Fruit fly (Drosophila melanogaster) whole organism, wandering third instar larva: Measurements from ENCODE around the gene CG14839.

Experiments
- Abd-B ChIP-seq: fragments of >200 bp; optimal IDR thresholded peaks from 2 replicates; lab custom pipeline; 2017; ENCODE audit warnings: missing biosample characterization, missing genetic modification characterization
- CG32264 ChIP-seq: fragments of 200-800 bp; sonication (Bioruptor generic); optimal IDR thresholded peaks from 2 replicates; lab custom pipeline; 2016; ENCODE audit warnings: missing biosample characterization, missing genetic modification characterization
- CG9705 ChIP-seq: fragments of 200-800 bp; sonication (Bioruptor generic); optimal IDR thresholded peaks from 2 replicates; lab custom pipeline; 2018; ENCODE audit warnings: missing biosample characterization, mild to moderate bottlenecking, missing genetic modification characterization
- CrebA ChIP-seq: fragments of 200-800 bp; sonication (Bioruptor generic); optimal IDR thresholded peaks from 2 replicates; lab custom pipeline; 2016; ENCODE audit warnings: missing biosample characterization, mild to moderate bottlenecking, missing genetic modification characterization, borderline replicate concordance
- Dfd ChIP-seq: fragments of >200 bp; optimal IDR thresholded peaks from 2 replicates; lab custom pipeline; 2017; ENCODE audit warnings: missing biosample characterization, missing genetic modification characterization
- Dif ChIP-seq: fragments of 200-275, 200-300 bp; sonication (Bioruptor generic); optimal IDR thresholded peaks from 2 replicates; lab custom pipeline; 2018; ENCODE audit warnings: missing biosample characterization, missing genetic modification characterization; ENCODE audit not compliant: partially characterized antibody
- GATAd ChIP-seq: sonication (Bioruptor generic); optimal IDR thresholded peaks from 2 replicates; lab custom pipeline; 2016; ENCODE audit warnings: missing biosample characterization, missing genetic modification characterization
- HLH106 ChIP-seq: fragments of 200-800 bp; optimal IDR thresholded peaks from 3 replicates; lab custom pipeline; 2019; ENCODE audit warnings: missing biosample characterization, mild to moderate bottlenecking, missing genetic modification characterization, moderate library complexity
- Hnf4 ChIP-seq: fragments of 200-800 bp; sonication (Bioruptor generic); optimal IDR thresholded peaks from 2 replicates; lab custom pipeline; 2016; ENCODE audit warnings: missing biosample characterization, mild to moderate bottlenecking, missing genetic modification characterization
- Hr78 ChIP-seq: fragments of >200 bp; optimal IDR thresholded peaks from 2 replicates; lab custom pipeline; 2017; ENCODE audit warnings: missing biosample characterization, missing genetic modification characterization
- Hr83 ChIP-seq: fragments of 200-300 bp; sonication (Bioruptor generic); optimal IDR thresholded peaks from 2 replicates; lab custom pipeline; 2016; ENCODE audit warnings: missing biosample characterization, mild to moderate bottlenecking, missing genetic modification characterization, moderate library complexity; ENCODE audit not compliant: poor library complexity, severe bottlenecking
- Jra ChIP-seq: sonication (Bioruptor generic); optimal IDR thresholded peaks from 2 replicates; lab custom pipeline; 2016; ENCODE audit warnings: missing biosample characterization, missing genetic modification characterization
- Mio ChIP-seq: sonication (Bioruptor generic); optimal IDR thresholded peaks from 2 replicates; lab custom pipeline; 2016; ENCODE audit warnings: missing biosample characterization, missing genetic modification characterization
- Myc ChIP-seq: fragments of >200 bp; optimal IDR thresholded peaks from 2 replicates; lab custom pipeline; 2017
- N ChIP-seq: fragments of >200 bp; optimal IDR thresholded peaks from 2 replicates; lab custom pipeline; 2018; ENCODE audit warnings: missing biosample characterization, missing external identifiers, missing genetic modification characterization
- OdsH ChIP-seq: fragments of 200-800 bp; sonication (Bioruptor generic); optimal IDR thresholded peaks from 2 replicates; lab custom pipeline; 2016; ENCODE audit warnings: missing biosample characterization, mild to moderate bottlenecking, missing genetic modification characterization
- Rel ChIP-seq, 2 experiments: fragments of 200-800 bp; sonication (Bioruptor generic) in 1 of 2; optimal IDR thresholded peaks; 2 replicates in 1 of 2; 3 replicates in 1 of 2; lab custom pipeline; 2016 to 2019; ENCODE audit warnings: mild to moderate bottlenecking in 2 of 2, missing biosample characterization in 2 of 2, missing genetic modification characterization in 2 of 2, moderate library complexity in 1 of 2
- Sp1 ChIP-seq: fragments of 200-800 bp; sonication (Bioruptor generic); optimal IDR thresholded peaks from 3 replicates; lab custom pipeline; 2019; ENCODE audit warnings: missing biosample characterization, mild to moderate bottlenecking, missing genetic modification characterization, moderate library complexity
- Vsx2 ChIP-seq: fragments of 200-300, 225-300 bp; sonication (Bioruptor generic); optimal IDR thresholded peaks from 2 replicates; lab custom pipeline; 2018; ENCODE audit warnings: missing biosample characterization, missing genetic modification characterization; ENCODE audit not compliant: partially characterized antibody
- br ChIP-seq: fragments of 200-800 bp; sonication (Bioruptor generic); optimal IDR thresholded peaks from 2 replicates; lab custom pipeline; 2016; ENCODE audit warnings: missing biosample characterization, missing genetic modification characterization
- brk ChIP-seq: fragments of 200-800 bp; sonication (Bioruptor generic); optimal IDR thresholded peaks from 2 replicates; lab custom pipeline; 2016; ENCODE audit warnings: missing biosample characterization, mild to moderate bottlenecking, missing genetic modification characterization
- dl ChIP-seq, 2 experiments: fragments of 175-275, 200-275 bp in 1 of 2; fragments of 200-275 bp in 1 of 2; sonication (Bioruptor generic); optimal IDR thresholded peaks; lab custom pipeline; 2018; ENCODE audit warnings: mild to moderate bottlenecking in 2 of 2, missing biosample characterization in 2 of 2, missing genetic modification characterization in 2 of 2, moderate library complexity in 2 of 2; ENCODE audit not compliant: partially characterized antibody in 2 of 2, insufficient read depth in 1 of 2
- dmrt93B ChIP-seq: fragments of 200-800 bp; sonication (Bioruptor generic); optimal IDR thresholded peaks from 2 replicates; lab custom pipeline; 2018; ENCODE audit warnings: missing biosample characterization, mild to moderate bottlenecking, missing genetic modification characterization
- dsf ChIP-seq: sonication (Bioruptor generic); optimal IDR thresholded peaks from 2 replicates; lab custom pipeline; 2016; ENCODE audit warnings: missing biosample characterization, missing genetic modification characterization, borderline replicate concordance
- ey ChIP-seq: fragments of 200-800 bp; sonication (Bioruptor generic); optimal IDR thresholded peaks from 2 replicates; lab custom pipeline; 2016; ENCODE audit warnings: missing biosample characterization, missing genetic modification characterization
- foxo ChIP-seq, 2 experiments: fragments of 200-800 bp; sonication (Bioruptor generic); optimal IDR thresholded peaks; 2 replicates in 1 of 2; 3 replicates in 1 of 2; lab custom pipeline; 2016 to 2017; ENCODE audit warnings: missing biosample characterization in 2 of 2, missing genetic modification characterization in 2 of 2
- fru ChIP-seq: fragments of 200-800 bp; sonication (Bioruptor generic); optimal IDR thresholded peaks from 3 replicates; lab custom pipeline; 2016; ENCODE audit warnings: missing biosample characterization, mild to moderate bottlenecking, missing genetic modification characterization
- h ChIP-seq: fragments of 200-800 bp; sonication (Bioruptor generic); optimal IDR thresholded peaks from 3 replicates; lab custom pipeline; 2016; ENCODE audit warnings: missing biosample characterization, mild to moderate bottlenecking, missing genetic modification characterization
- jim ChIP-seq: fragments of 175-275, 200-325 bp; sonication (Bioruptor generic); optimal IDR thresholded peaks from 2 replicates; lab custom pipeline; 2016; ENCODE audit warnings: missing biosample characterization, mild to moderate bottlenecking, missing genetic modification characterization
- lola ChIP-seq: fragments of >200 bp; optimal IDR thresholded peaks from 2 replicates; lab custom pipeline; 2017; ENCODE audit warnings: missing biosample characterization, missing genetic modification characterization
- pan ChIP-seq: fragments of >200 bp; optimal IDR thresholded peaks from 2 replicates; lab custom pipeline; 2017
- psq ChIP-seq: fragments of 200-800 bp; sonication (Bioruptor generic); optimal IDR thresholded peaks from 3 replicates; lab custom pipeline; 2017; ENCODE audit warnings: missing biosample characterization, mild to moderate bottlenecking, missing genetic modification characterization, moderate library complexity
- rgr ChIP-seq: fragments of 200-800 bp; sonication (Bioruptor generic); optimal IDR thresholded peaks from 3 replicates; lab custom pipeline; 2016; ENCODE audit warnings: missing biosample characterization, mild to moderate bottlenecking, missing genetic modification characterization
- sage ChIP-seq: fragments of 200-800 bp; sonication (Bioruptor generic); optimal IDR thresholded peaks from 2 replicates; lab custom pipeline; 2016; ENCODE audit warnings: missing biosample characterization, mild to moderate bottlenecking, missing genetic modification characterization
- sv ChIP-seq: fragments of 200-800 bp; sonication (Bioruptor generic); optimal IDR thresholded peaks from 3 replicates; lab custom pipeline; 2016; ENCODE audit warnings: missing biosample characterization, missing genetic modification characterization
- tai ChIP-seq: sonication (Bioruptor generic); optimal IDR thresholded peaks from 2 replicates; lab custom pipeline; 2016; ENCODE audit warnings: missing biosample characterization, missing genetic modification characterization
- usp ChIP-seq: fragments of >200 bp; optimal IDR thresholded peaks from 2 replicates; lab custom pipeline; 2017; ENCODE audit warnings: missing biosample characterization, missing genetic modification characterization
- woc ChIP-seq: sonication (Bioruptor generic); optimal IDR thresholded peaks from 2 replicates; lab custom pipeline; 2016; ENCODE audit warnings: missing biosample characterization, mild to moderate bottlenecking, missing genetic modification characterization

Gene CG14839

DNA sequence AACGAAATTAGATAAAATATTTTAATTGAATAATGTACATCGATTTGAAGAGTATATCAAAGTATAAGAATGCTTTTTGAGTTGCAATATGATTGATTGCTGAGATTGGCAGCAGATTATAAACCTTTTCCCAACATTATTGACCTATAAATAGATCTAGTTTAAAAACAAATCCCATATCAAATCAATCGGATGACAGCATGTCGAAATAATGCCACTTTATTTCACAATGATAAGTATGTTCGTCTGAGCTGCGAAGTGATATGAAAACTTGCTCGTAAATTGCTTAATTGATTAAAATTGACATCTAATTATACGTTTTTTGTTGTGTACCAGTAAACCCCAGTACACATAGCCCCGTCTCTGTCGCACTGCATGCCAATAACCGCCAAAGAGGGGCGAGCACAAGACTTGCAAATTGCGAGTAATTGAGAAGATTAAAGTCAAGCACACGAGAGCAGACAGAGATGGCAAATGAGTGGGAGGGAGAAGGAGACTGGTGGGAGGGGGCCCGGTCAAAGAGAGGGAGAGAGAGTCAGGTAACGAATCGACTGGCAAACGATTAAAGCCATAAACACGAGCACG is 20.9 kb downstream of the CG14839 start:
- peak; percentile 67 for TF ChIP-seq OdsH (GFP tag; lab: Kevin White, UChicago)
- TF ChIP-seq Jra (GFP tag; lab: Kevin White, UChicago), result peak; percentile 3
- no peak for TF ChIP-seq Dfd
- TF ChIP-seq HLH106 (tag; lab: Kevin White, UChicago), result peak; percentile 78
- no peak for TF ChIP-seq lola (GFP tag; lab: Kevin White, UChicago)
- peak; percentile 2 for TF ChIP-seq dsf (GFP tag; lab: Kevin White, UChicago)
- TF ChIP-seq Myc (lab: Kevin White, UChicago), result no peak
- peak; percentile 75 for TF ChIP-seq Sp1
- peak in 1 of 2 experiments; percentile 65 for TF ChIP-seq foxo (GFP tag; optimal IDR thresholded peaks at IDR 0.05; lab: Kevin White, UChicago)
- TF ChIP-seq GATAd (GFP tag; lab: Kevin White, UChicago), result no peak
- TF ChIP-seq CG32264 (GFP tag; lab: Kevin White, UChicago), result no peak
- TF ChIP-seq Dif (GFP tag; lab: Kevin White, UChicago), result peak; percentile 96
- TF ChIP-seq jim (GFP tag; lab: Kevin White, UChicago), result no peak
- peak; percentile 85 for TF ChIP-seq h (GFP tag; lab: Kevin White, UChicago)
- peak; percentile 73 for TF ChIP-seq tai (GFP tag; lab: Kevin White, UChicago)
- no peak for TF ChIP-seq Rel (GFP tag; optimal IDR thresholded peaks at IDR 0.05; lab: Kevin White, UChicago)
- peak; percentile 84 for TF ChIP-seq Rel (tag; optimal IDR thresholded peaks at IDR 0.05; lab: Kevin White, UChicago)
- no peak for TF ChIP-seq CrebA (GFP tag; lab: Kevin White, UChicago)
- peak; percentile 17 for TF ChIP-seq Mio
- peak; percentile 83 for TF ChIP-seq fru
- TF ChIP-seq dmrt93B (GFP tag; lab: Kevin White, UChicago), result peak; percentile 57
- TF ChIP-seq sage (GFP tag; lab: Kevin White, UChicago), result peak; percentile 11
- TF ChIP-seq br (GFP tag; lab: Kevin White, UChicago), result peak; percentile 78
- peak; percentile 39 for TF ChIP-seq Hnf4 (GFP tag; lab: Kevin White, UChicago)
- TF ChIP-seq brk (GFP tag; lab: Kevin White, UChicago), result no peak
- TF ChIP-seq usp (GFP tag; lab: Kevin White, UChicago), result no peak
- peak; percentile 67 for TF ChIP-seq rgr (GFP tag; lab: Kevin White, UChicago)
- peak; percentile 73 to 88 for TF ChIP-seq dl (GFP tag; optimal IDR thresholded peaks at IDR 0.05; lab: Kevin White, UChicago; ENCODE audit: insufficient read depth in 1 of 2, partially characterized antibody in 2 of 2)
- TF ChIP-seq CG9705 (GFP tag; lab: Kevin White, UChicago), result no peak
- TF ChIP-seq woc, result peak; percentile 59
- TF ChIP-seq N, result no peak
- TF ChIP-seq Vsx2 (GFP tag; lab: Kevin White, UChicago), result peak; percentile 88
- peak; percentile 86 for TF ChIP-seq ey (GFP tag; lab: Kevin White, UChicago)
- no peak for TF ChIP-seq Hr78 (GFP tag; lab: Kevin White, UChicago)
- peak; percentile 63 for TF ChIP-seq psq (GFP tag; lab: Kevin White, UChicago)
- peak; percentile 77 for TF ChIP-seq Hr83 (GFP tag; lab: Kevin White, UChicago)
- TF ChIP-seq pan (lab: Kevin White, UChicago), result no peak
- no peak for TF ChIP-seq Abd-B
- peak; percentile 49 for TF ChIP-seq sv

DNA sequence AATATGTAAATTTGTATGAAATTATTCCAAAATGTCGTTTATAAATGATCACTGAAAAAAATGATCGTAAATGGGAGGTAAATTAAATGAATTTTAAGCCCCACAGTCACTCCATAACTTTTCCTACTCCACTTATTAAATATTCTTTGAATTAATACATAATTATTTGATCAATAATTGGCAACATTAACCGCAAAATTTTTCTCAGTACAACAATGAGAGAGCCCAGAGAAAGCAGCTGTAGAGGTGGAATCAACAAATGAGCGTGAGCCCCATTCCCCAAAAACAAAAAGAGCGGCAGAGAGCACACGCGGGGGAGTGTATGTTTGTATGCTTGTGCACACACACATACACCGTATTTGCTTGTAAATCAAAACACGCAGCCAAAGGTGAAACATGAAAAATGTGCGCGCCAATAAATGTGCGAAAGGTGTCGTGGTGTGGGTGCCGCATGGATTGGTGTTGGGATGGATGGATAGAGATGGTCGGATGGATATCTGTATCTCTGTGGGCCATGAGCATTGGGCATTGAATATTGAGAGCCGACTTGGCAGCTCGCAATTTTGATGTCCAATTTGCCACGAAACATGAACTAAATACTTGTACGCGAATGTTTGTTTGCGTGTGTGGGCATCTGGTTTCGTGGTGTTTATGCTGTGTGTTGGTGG is 21.7 kb downstream of the CG14839 start:
- TF ChIP-seq dl (GFP tag; optimal IDR thresholded peaks at IDR 0.05; lab: Kevin White, UChicago; ENCODE audit: insufficient read depth in 1 of 2, partially characterized antibody in 2 of 2) (peak; percentile 2 to 81), Myc (lab: Kevin White, UChicago) (no peak), tai (GFP tag; lab: Kevin White, UChicago) (peak; percentile 93), Dfd (peak; percentile 83), CG9705 (GFP tag; lab: Kevin White, UChicago) (peak; percentile 89), lola (GFP tag; lab: Kevin White, UChicago) (no peak), ey (GFP tag; lab: Kevin White, UChicago) (peak; percentile 96), OdsH (GFP tag; lab: Kevin White, UChicago) (peak; percentile 99), Hr83 (GFP tag; lab: Kevin White, UChicago) (peak; percentile 60), N (no peak), HLH106 (tag; lab: Kevin White, UChicago) (peak; percentile 98), br (GFP tag; lab: Kevin White, UChicago) (peak; percentile 96), h (GFP tag; lab: Kevin White, UChicago) (peak; percentile 98), brk (GFP tag; lab: Kevin White, UChicago) (peak; percentile 97), foxo (GFP tag; optimal IDR thresholded peaks at IDR 0.05; lab: Kevin White, UChicago) (peak; percentile 57 to 98), Abd-B (no peak), CG32264 (GFP tag; lab: Kevin White, UChicago) (peak; percentile 88), fru (peak; percentile 96), GATAd (GFP tag; lab: Kevin White, UChicago) (peak; percentile 62), Dif (GFP tag; lab: Kevin White, UChicago) (peak; percentile 72), Vsx2 (GFP tag; lab: Kevin White, UChicago) (peak; percentile 81), woc (peak; percentile 80), Mio (peak; percentile 49), Rel (GFP tag; optimal IDR thresholded peaks at IDR 0.05; lab: Kevin White, UChicago) (peak; percentile 83), Rel (tag; optimal IDR thresholded peaks at IDR 0.05; lab: Kevin White, UChicago) (peak; percentile 58), rgr (GFP tag; lab: Kevin White, UChicago) (peak; percentile 98), sv (peak; percentile 96), Jra (GFP tag; lab: Kevin White, UChicago) (peak; percentile 72), CrebA (GFP tag; lab: Kevin White, UChicago) (peak; percentile 4), dsf (GFP tag; lab: Kevin White, UChicago) (peak; percentile 93), Sp1 (peak; percentile 98), Hnf4 (GFP tag; lab: Kevin White, UChicago) (peak; percentile 94), usp (GFP tag; lab: Kevin White, UChicago) (no peak), pan (lab: Kevin White, UChicago) (no peak), jim (GFP tag; lab: Kevin White, UChicago) (no peak), sage (GFP tag; lab: Kevin White, UChicago) (peak; percentile 93), dmrt93B (GFP tag; lab: Kevin White, UChicago) (peak; percentile 94)
